Worm (Caenorhabditis elegans) whole organism, mixed stage, embryonic: Measurements from ENCODE around the gene Y42G9A.2.

Experiments
- M03D4.4 ChIP-seq: sonication (generic microtip); optimal IDR thresholded peaks from 2 replicates; lab custom pipeline; 2017; ENCODE audit warnings: mild to moderate bottlenecking, missing genetic modification characterization, missing compliant biosample characterization
- bed-3 ChIP-seq: fragments of 200-800 bp; sonication (Bioruptor generic); optimal IDR thresholded peaks from 3 replicates; lab custom pipeline; 2018; ENCODE audit warnings: mild to moderate bottlenecking, missing genetic modification characterization, moderate library complexity, missing compliant biosample characterization
- blmp-1 ChIP-seq: fragments of 150-350 bp; optimal IDR thresholded peaks from 2 replicates; lab custom pipeline; 2014; ENCODE audit warnings: missing biosample characterization, missing genetic modification characterization
- ceh-39 ChIP-seq: fragments of 150-350 bp; optimal IDR thresholded peaks from 2 replicates; lab custom pipeline; 2014; ENCODE audit warnings: missing biosample characterization, missing genetic modification characterization
- ceh-83 ChIP-seq: fragments of 200-800 bp; sonication (Bioruptor generic); optimal IDR thresholded peaks from 2 replicates; lab custom pipeline; 2018; ENCODE audit warnings: mild to moderate bottlenecking, missing genetic modification characterization, missing compliant biosample characterization
- cnd-1 ChIP-seq: fragments of 200-800 bp; sonication (Bioruptor generic); optimal IDR thresholded peaks from 2 replicates; lab custom pipeline; 2018; ENCODE audit warnings: mild to moderate bottlenecking, missing genetic modification characterization, missing compliant biosample characterization
- drap-1 ChIP-seq: fragments of 200-800 bp; sonication (Bioruptor generic); optimal IDR thresholded peaks from 3 replicates; lab custom pipeline; 2018; ENCODE audit warnings: mild to moderate bottlenecking, missing genetic modification characterization, missing compliant biosample characterization
- elt-1 ChIP-seq: sonication (generic microtip); optimal IDR thresholded peaks from 2 replicates; lab custom pipeline; 2017; ENCODE audit warnings: missing genetic modification characterization, mild to moderate bottlenecking, missing compliant biosample characterization, antibody characterized with exemption, moderate library complexity, borderline replicate concordance; ENCODE audit not compliant: insufficient read depth
- flh-1 ChIP-seq: fragments of 200-800 bp; sonication (Bioruptor generic); optimal IDR thresholded peaks from 2 replicates; lab custom pipeline; 2018; ENCODE audit warnings: mild to moderate bottlenecking, missing genetic modification characterization, moderate library complexity, missing compliant biosample characterization
- hlh-1 ChIP-seq: fragments of 150-350 bp; optimal IDR thresholded peaks from 2 replicates; lab custom pipeline; 2014; ENCODE audit warnings: missing biosample characterization, missing genetic modification reagents, missing genetic modification characterization
- lin-13 ChIP-seq: fragments of 150-350 bp; optimal IDR thresholded peaks from 2 replicates; lab custom pipeline; 2014; ENCODE audit warnings: missing biosample characterization, missing genetic modification characterization
- lin-32 ChIP-seq: fragments of 200-800 bp; sonication (Bioruptor generic); optimal IDR thresholded peaks from 2 replicates; lab custom pipeline; 2018; ENCODE audit warnings: mild to moderate bottlenecking, missing genetic modification characterization, missing compliant biosample characterization
- lsy-2 ChIP-seq: fragments of 150-350 bp; optimal IDR thresholded peaks from 2 replicates; lab custom pipeline; 2014; ENCODE audit warnings: missing biosample characterization, missing genetic modification characterization
- mab-5 ChIP-seq: fragments of 150-350 bp; optimal IDR thresholded peaks from 2 replicates; lab custom pipeline; 2014; ENCODE audit warnings: missing biosample characterization, missing genetic modification characterization
- mep-1 ChIP-seq: fragments of 150-350 bp; optimal IDR thresholded peaks from 2 replicates; lab custom pipeline; 2017; ENCODE audit warnings: missing biosample characterization, missing genetic modification reagents, missing genetic modification characterization, inconsistent platforms
- mls-2 ChIP-seq: sonication (generic microtip); optimal IDR thresholded peaks from 2 replicates; lab custom pipeline; 2016; ENCODE audit warnings: mild to moderate bottlenecking, missing genetic modification characterization, moderate library complexity, missing compliant biosample characterization
- nhr-2 ChIP-seq: fragments of 150-350 bp; optimal IDR thresholded peaks from 2 replicates; lab custom pipeline; 2014; ENCODE audit warnings: missing biosample characterization, missing genetic modification characterization
- nhr-28 ChIP-seq: fragments of 150-350 bp; optimal IDR thresholded peaks from 2 replicates; lab custom pipeline; 2014; ENCODE audit warnings: missing biosample characterization, missing genetic modification characterization
- nhr-76 ChIP-seq: sonication (generic microtip); optimal IDR thresholded peaks from 2 replicates; lab custom pipeline; 2017; ENCODE audit warnings: missing biosample characterization, missing genetic modification characterization
- sem-2 ChIP-seq: fragments of 200-800 bp; sonication (Bioruptor generic); optimal IDR thresholded peaks from 2 replicates; lab custom pipeline; 2018; ENCODE audit warnings: mild to moderate bottlenecking, missing genetic modification characterization, missing compliant biosample characterization
- sptf-1 ChIP-seq: sonication (generic microtip); optimal IDR thresholded peaks from 2 replicates; lab custom pipeline; 2017; ENCODE audit warnings: mild to moderate bottlenecking, missing genetic modification characterization, moderate library complexity, missing compliant biosample characterization
- tbx-8 ChIP-seq: fragments of 200-800 bp; sonication (Bioruptor generic); optimal IDR thresholded peaks from 2 replicates; lab custom pipeline; 2018; ENCODE audit warnings: mild to moderate bottlenecking, missing genetic modification characterization, moderate library complexity, missing compliant biosample characterization
- unc-62 ChIP-seq: fragments of 150-350 bp; optimal IDR thresholded peaks from 2 replicates; lab custom pipeline; 2014; ENCODE audit warnings: missing biosample characterization, missing genetic modification reagents, missing genetic modification characterization
- zip-8 ChIP-seq: fragments of 150-350 bp; optimal IDR thresholded peaks from 2 replicates; lab custom pipeline; 2014; ENCODE audit warnings: missing biosample characterization, missing genetic modification characterization

Gene Y42G9A.2

ce11 chrIII:6183118-6183517 lies 35.1 kb downstream of the Y42G9A.2 start, which contains the start of gene nas-28:
TSS of gene nas-28 (minus strand) at chrIII:6183218.
- TF ChIP-seq nhr-76 (tag; lab: Kevin White, UChicago) (no peak), zip-8 (no peak), cnd-1 (tag; lab: Kevin White, UChicago) (no peak), blmp-1 (no peak)

- TF ChIP-seq nhr-28 (tag; lab: Kevin White, UChicago) (no peak), mab-5 (tag; lab: Kevin White, UChicago) (no peak), elt-1 (tag; lab: Kevin White, UChicago) (peak; percentile 48), mep-1 (tag; lab: Kevin White, UChicago) (no peak)
These were observed 42.8 kb downstream of the Y42G9A.2 start, which contains the start of gene C23G10.5 for ce11 chrIII:6190810-6191209. TSS of gene C23G10.5 (plus strand) at chrIII:6191110.

- TF ChIP-seq elt-1 (tag; lab: Kevin White, UChicago) (no peak), ceh-83 (GFP tag; lab: Kevin White, UChicago) (no peak), hlh-1 (tag; lab: Kevin White, UChicago) (no peak), cnd-1 (tag; lab: Kevin White, UChicago) (no peak), ceh-39 (tag; lab: Kevin White, UChicago) (no peak), mab-5 (tag; lab: Kevin White, UChicago) (no peak), nhr-2 (tag; lab: Kevin White, UChicago) (no peak), tbx-8 (GFP tag; lab: Kevin White, UChicago) (no peak), flh-1 (GFP tag; lab: Kevin White, UChicago) (no peak), lin-32 (GFP tag; lab: Kevin White, UChicago) (no peak), sptf-1 (tag; lab: Kevin White, UChicago) (no peak), mls-2 (tag; lab: Kevin White, UChicago) (no peak), sem-2 (no peak), nhr-28 (tag; lab: Kevin White, UChicago) (no peak), blmp-1 (no peak), bed-3 (no peak), drap-1 (GFP tag; lab: Kevin White, UChicago) (no peak), lsy-2 (tag; lab: Kevin White, UChicago) (no peak), unc-62 (GFP tag; lab: Kevin White, UChicago) (no peak), M03D4.4 (no peak)
These were observed 46.5 kb downstream of the Y42G9A.2 start, which contains the start of gene ugt-66 for ce11 chrIII:6194480-6194879. TSS of gene ugt-66 (minus strand) at chrIII:6194580.

ce11 chrIII:6195718-6196117 lies 47.7 kb downstream of the Y42G9A.2 start:
- TF ChIP-seq mab-5 (tag; lab: Kevin White, UChicago) (no peak), bed-3 (no peak), lin-13 (no peak), tbx-8 (GFP tag; lab: Kevin White, UChicago) (no peak)
